Worm (Caenorhabditis elegans) whole organism, late embryonic: ENCODE measurements around the gene elo-1.

Source experiments
- C08G9.2 ChIP-seq: sonication (generic microtip); optimal IDR thresholded peaks from 2 replicates; lab custom pipeline; 2016; ENCODE audit warnings: mild to moderate bottlenecking, missing genetic modification characterization, moderate library complexity, missing compliant biosample characterization
- ama-1 ChIP-seq: fragments of 150-350 bp; optimal IDR thresholded peaks from 2 replicates; lab custom pipeline; 2014
- ceh-9 ChIP-seq: sonication (generic microtip); optimal IDR thresholded peaks from 2 replicates; lab custom pipeline; 2016; ENCODE audit warnings: mild to moderate bottlenecking, missing genetic modification characterization, inconsistent platforms, missing compliant biosample characterization
- elt-2 ChIP-seq: sonication (generic microtip); optimal IDR thresholded peaks from 2 replicates; lab custom pipeline; 2016; ENCODE audit warnings: missing genetic modification reagents, missing genetic modification characterization, missing compliant biosample characterization
- fkh-6 ChIP-seq: sonication (generic microtip); optimal IDR thresholded peaks from 2 replicates; lab custom pipeline; 2016; ENCODE audit warnings: missing genetic modification characterization, missing compliant biosample characterization
- hlh-13 ChIP-seq: fragments of 200-800 bp; sonication (Bioruptor generic); optimal IDR thresholded peaks from 2 replicates; lab custom pipeline; 2018; ENCODE audit warnings: mild to moderate bottlenecking, missing genetic modification characterization, missing compliant biosample characterization
- mec-3 ChIP-seq: sonication (generic microtip); optimal IDR thresholded peaks from 2 replicates; lab custom pipeline; 2016; ENCODE audit warnings: borderline replicate concordance, missing genetic modification characterization, missing compliant biosample characterization
- pha-4 ChIP-seq: fragments of 150-350 bp; optimal IDR thresholded peaks from 2 replicates; lab custom pipeline; 2018; ENCODE audit warnings: missing biosample characterization, missing genetic modification reagents, missing genetic modification characterization
- pros-1 ChIP-seq: fragments of 150-350 bp; optimal IDR thresholded peaks from 2 replicates; lab custom pipeline; 2014; ENCODE audit warnings: missing biosample characterization, missing genetic modification reagents, missing genetic modification characterization
- syd-9 ChIP-seq: sonication (generic microtip); optimal IDR thresholded peaks from 2 replicates; lab custom pipeline; 2016; ENCODE audit warnings: mild to moderate bottlenecking, missing genetic modification characterization, moderate library complexity, missing compliant biosample characterization
- tbx-2 ChIP-seq: sonication (generic microtip); optimal IDR thresholded peaks from 2 replicates; lab custom pipeline; 2016; ENCODE audit warnings: missing genetic modification characterization, missing compliant biosample characterization
- zip-5 ChIP-seq: sonication (generic microtip); optimal IDR thresholded peaks from 2 replicates; lab custom pipeline; 2016; ENCODE audit warnings: missing genetic modification characterization, missing compliant biosample characterization

ce11 chrIV:9529647-9530046 lies 3.5 kb downstream of the elo-1 start, which contains the start of gene elo-7:
- TF ChIP-seq syd-9 (tag; lab: Kevin White, UChicago) (no peak), elt-2 (tag; lab: Kevin White, UChicago) (no peak), zip-5 (tag; lab: Kevin White, UChicago) (no peak), pha-4 (no peak), C08G9.2 (tag; lab: Kevin White, UChicago) (no peak), hlh-13 (GFP tag; lab: Kevin White, UChicago) (no peak), mec-3 (tag; lab: Kevin White, UChicago) (no peak), tbx-2 (tag; lab: Kevin White, UChicago) (no peak), ceh-9 (tag; lab: Kevin White, UChicago) (no peak), fkh-6 (tag; lab: Kevin White, UChicago) (no peak), ama-1 (no peak), pros-1 (no peak)
